Fruit fly (Drosophila melanogaster): Measurements from ENCODE around the gene Ance-3.

Gene Ance-3

dm6 chr2L:13903796-13904330, 10.7 kb upstream of the Ance-3 start (continued):
- peak in 1 of 2 experiments; percentile 2 for TF ChIP-seq Trl (optimal IDR thresholded peaks at IDR 0.05)
- no peak for TF ChIP-seq Trl (GFP tag; optimal IDR thresholded peaks at IDR 0.05)
- no peak for TF ChIP-seq D19A (tag; optimal IDR thresholded peaks at IDR 0.05)
- no peak for TF ChIP-seq ind (GFP tag; optimal IDR thresholded peaks at IDR 0.05)
- no peak for TF ChIP-seq jing (GFP tag; optimal IDR thresholded peaks at IDR 0.05)
- no peak for TF ChIP-seq Hr78 (GFP tag; optimal IDR thresholded peaks at IDR 0.05)
- TF ChIP-seq MESR4 (GFP tag; optimal IDR thresholded peaks at IDR 0.05): no peak
- no peak for TF ChIP-seq HmgZ (tag; optimal IDR thresholded peaks at IDR 0.05)
- peak; percentile 84 for TF ChIP-seq cg (GFP tag; optimal IDR thresholded peaks at IDR 0.05)
- no peak for TF ChIP-seq CkIIα-i1 (GFP tag; IDR thresholded peaks at IDR 0.05)
- TF ChIP-seq br (optimal IDR thresholded peaks at IDR 0.05): no peak
- TF ChIP-seq HLHmδ (GFP tag; optimal IDR thresholded peaks at IDR 0.05): no peak
- no peak for TF ChIP-seq CG6175 (GFP tag; IDR thresholded peaks at IDR 0.05)
- TF ChIP-seq CG4424 (GFP tag; optimal IDR thresholded peaks at IDR 0.05): no peak
- TF ChIP-seq CG17568 (GFP tag; optimal IDR thresholded peaks at IDR 0.05): no peak
- no peak for TF ChIP-seq bigmax (GFP tag; optimal IDR thresholded peaks at IDR 0.05)

dm6 chr2L:13904331-13904911, 10.1 kb upstream of the Ance-3 start, which contains the start of gene Smg5:
Smg5 (minus strand) TSS chr2L:13904661.
- peak; percentile 99 for TF ChIP-seq CG13424 (tag; optimal IDR thresholded peaks at IDR 0.05)
- peak; percentile 90 for TF ChIP-seq Max (GFP tag; optimal IDR thresholded peaks at IDR 0.05)
- peak; percentile 98 for TF ChIP-seq CG34422 (GFP tag; IDR thresholded peaks at IDR 0.05)
- peak; percentile 98 for TF ChIP-seq CG2120 (GFP tag; optimal IDR thresholded peaks at IDR 0.05)
- TF ChIP-seq CG14014 (GFP tag; IDR thresholded peaks at IDR 0.05): peak; percentile 91
- TF ChIP-seq Usf (GFP tag; optimal IDR thresholded peaks at IDR 0.05): peak; percentile 79
- peak; percentile 89 for TF ChIP-seq ap (GFP tag; IDR thresholded peaks at IDR 0.05)
- TF ChIP-seq Ptx1 (GFP tag; IDR thresholded peaks at IDR 0.05): peak; percentile 97
- TF ChIP-seq Trl (optimal IDR thresholded peaks at IDR 0.05): peak in 1 of 2 experiments; percentile 14
- TF ChIP-seq Trl (GFP tag; optimal IDR thresholded peaks at IDR 0.05): peak; percentile 97
- peak; percentile 92 for TF ChIP-seq klu (GFP tag; IDR thresholded peaks at IDR 0.05)
- peak; percentile 86 for TF ChIP-seq dan (GFP tag; IDR thresholded peaks at IDR 0.05)
- TF ChIP-seq slp2 (GFP tag; optimal IDR thresholded peaks at IDR 0.05): peak; percentile 97
- TF ChIP-seq BEAF-32 (GFP tag; optimal IDR thresholded peaks at IDR 0.05): peak; percentile 79
- TF ChIP-seq ro (GFP tag; IDR thresholded peaks at IDR 0.05): peak; percentile 84
- peak; percentile 12 for TF ChIP-seq zf30C (GFP tag; optimal IDR thresholded peaks at IDR 0.05)
- TF ChIP-seq so (GFP tag; IDR thresholded peaks at IDR 0.05): peak; percentile 91; the same call in 2 of the 3 replicates
- TF ChIP-seq ind (GFP tag; optimal IDR thresholded peaks at IDR 0.05): peak; percentile 93
- no peak for TF ChIP-seq salm (tag; optimal IDR thresholded peaks at IDR 0.05)
- peak; percentile 95 for TF ChIP-seq emc (GFP tag; optimal IDR thresholded peaks at IDR 0.05)
- TF ChIP-seq NK7.1 (GFP tag; optimal IDR thresholded peaks at IDR 0.05): peak; percentile 71
- peak; percentile 86 for TF ChIP-seq GATAe (GFP tag; conservative IDR thresholded peaks at IDR 0.05)
- peak; percentile 51 for TF ChIP-seq CG6654 (GFP tag; optimal IDR thresholded peaks at IDR 0.05)
- peak; percentile 85 for TF ChIP-seq sens-2 (GFP tag; IDR thresholded peaks at IDR 0.05)
- TF ChIP-seq CG11723 (GFP tag; optimal IDR thresholded peaks at IDR 0.05): peak; percentile 79
- TF ChIP-seq Rx (GFP tag; IDR thresholded peaks at IDR 0.05): peak; percentile 92
- peak; percentile 68 for TF ChIP-seq Dip2 (GFP tag; IDR thresholded peaks at IDR 0.05)
- TF ChIP-seq E2f1 (GFP tag; IDR thresholded peaks at IDR 0.05): peak; percentile 97
- peak; percentile 91 for TF ChIP-seq ssp (GFP tag; IDR thresholded peaks at IDR 0.05)
- peak; percentile 96 for TF ChIP-seq CG12942 (GFP tag; optimal IDR thresholded peaks at IDR 0.05)
- TF ChIP-seq CG12299 (tag; optimal IDR thresholded peaks at IDR 0.05): peak; percentile 78
- peak; percentile 81 for TF ChIP-seq CG18262 (tag; optimal IDR thresholded peaks at IDR 0.05)
- peak; percentile 86 for TF ChIP-seq dimm (GFP tag; IDR thresholded peaks at IDR 0.05)
- peak; percentile 86 for TF ChIP-seq CG12104 (GFP tag; optimal IDR thresholded peaks at IDR 0.05)
- TF ChIP-seq CG7987 (GFP tag; optimal IDR thresholded peaks at IDR 0.05): peak; percentile 86
- TF ChIP-seq CG10654 (GFP tag; optimal IDR thresholded peaks at IDR 0.05): peak; percentile 91
- TF ChIP-seq Hr3 (GFP tag; optimal IDR thresholded peaks at IDR 0.05): peak; percentile 95

Data from whole organism, embryonic.